Worm (Caenorhabditis elegans) whole organism, L3 larva: Measurements from ENCODE around the gene C39B10.4.

Experiments
- ZK546.5 ChIP-seq: sonication (generic microtip); optimal IDR thresholded peaks from 2 replicates; lab custom pipeline; 2017; ENCODE audit warnings: missing biosample characterization, missing genetic modification characterization
- aly-2 ChIP-seq: fragments of 150-350 bp; optimal IDR thresholded peaks from 2 replicates; lab custom pipeline; 2014; ENCODE audit warnings: missing biosample characterization, missing genetic modification characterization
- ama-1 ChIP-seq: fragments of 150-350 bp; optimal IDR thresholded peaks from 2 replicates; lab custom pipeline; 2018
- ceh-16 ChIP-seq: sonication (generic microtip); optimal IDR thresholded peaks from 2 replicates; lab custom pipeline; 2017; ENCODE audit warnings: missing biosample characterization, missing genetic modification characterization
- ceh-28 ChIP-seq: fragments of 150-350 bp; optimal IDR thresholded peaks from 2 replicates; lab custom pipeline; 2014; ENCODE audit warnings: missing biosample characterization, missing genetic modification reagents, missing genetic modification characterization
- egl-27 ChIP-seq: sonication (generic microtip); optimal IDR thresholded peaks from 4 replicates; lab custom pipeline; 2017; ENCODE audit warnings: missing biosample characterization, missing genetic modification reagents, missing genetic modification characterization
- egl-5 ChIP-seq: fragments of 150-350 bp; optimal IDR thresholded peaks from 2 replicates; lab custom pipeline; 2017; ENCODE audit warnings: missing biosample characterization, missing genetic modification reagents, missing genetic modification characterization, inconsistent platforms
- elt-1 ChIP-seq: fragments of 150-350 bp; optimal IDR thresholded peaks from 2 replicates; lab custom pipeline; 2014; ENCODE audit warnings: missing biosample characterization, missing genetic modification characterization
- elt-2 ChIP-seq: sonication (generic microtip); optimal IDR thresholded peaks from 2 replicates; lab custom pipeline; 2016; ENCODE audit warnings: missing genetic modification reagents, mild to moderate bottlenecking, missing genetic modification characterization, missing compliant biosample characterization
- elt-3 ChIP-seq, 3 experiments: fragments of 150-350 bp in 1 of 3; sonication (generic microtip) in 2 of 3; optimal IDR thresholded peaks; 2 replicates in 2 of 3; 4 replicates in 1 of 3; lab custom pipeline; 2014 to 2017; ENCODE audit warnings: missing biosample characterization in 3 of 3, missing genetic modification characterization in 3 of 3
- eor-1 ChIP-seq, 2 experiments: fragments of 150-350 bp; optimal IDR thresholded peaks; 2 replicates each; lab custom pipeline; 2014 to 2018; ENCODE audit warnings: missing biosample characterization in 2 of 2, missing genetic modification characterization in 2 of 2
- fkh-10 ChIP-seq: sonication (generic microtip); optimal IDR thresholded peaks from 2 replicates; lab custom pipeline; 2017; ENCODE audit warnings: missing biosample characterization, missing genetic modification reagents, missing genetic modification characterization
- fkh-2 ChIP-seq: fragments of 150-350 bp; optimal IDR thresholded peaks from 2 replicates; lab custom pipeline; 2014; ENCODE audit warnings: missing biosample characterization, missing genetic modification reagents, missing genetic modification characterization
- hmg-11 ChIP-seq: sonication (generic microtip); optimal IDR thresholded peaks from 2 replicates; lab custom pipeline; 2016; ENCODE audit warnings: missing genetic modification characterization, missing compliant biosample characterization
- jun-1 ChIP-seq: fragments of 150-350 bp; optimal IDR thresholded peaks from 2 replicates; lab custom pipeline; 2014; ENCODE audit warnings: missing biosample characterization, missing genetic modification reagents, missing genetic modification characterization
- lin-15B ChIP-seq: fragments of 150-350 bp; optimal IDR thresholded peaks from 2 replicates; lab custom pipeline; 2014; ENCODE audit warnings: missing biosample characterization, missing genetic modification characterization
- lin-39 ChIP-seq: fragments of 150-350 bp; optimal IDR thresholded peaks from 2 replicates; lab custom pipeline; 2018; ENCODE audit warnings: missing biosample characterization, missing genetic modification reagents, missing genetic modification characterization
- lsy-12 ChIP-seq: sonication (generic microtip); optimal IDR thresholded peaks from 2 replicates; lab custom pipeline; 2016; ENCODE audit warnings: mild to moderate bottlenecking, missing genetic modification characterization, missing compliant biosample characterization
- mdl-1 ChIP-seq: fragments of 150-350 bp; optimal IDR thresholded peaks from 2 replicates; lab custom pipeline; 2014; ENCODE audit warnings: missing biosample characterization, missing genetic modification characterization
- mml-1 ChIP-seq: fragments of 150-350 bp; sonication (generic microtip); optimal IDR thresholded peaks from 3 replicates; lab custom pipeline; 2014; ENCODE audit warnings: missing biosample characterization, missing genetic modification characterization
- nfya-1 ChIP-seq: sonication (generic microtip); optimal IDR thresholded peaks from 2 replicates; lab custom pipeline; 2017; ENCODE audit warnings: missing genetic modification characterization, mild to moderate bottlenecking, missing compliant biosample characterization, antibody characterized with exemption, moderate library complexity; ENCODE audit not compliant: insufficient read depth
- nhr-11 ChIP-seq: fragments of 150-350 bp; optimal IDR thresholded peaks from 2 replicates; lab custom pipeline; 2014; ENCODE audit warnings: missing biosample characterization, missing genetic modification characterization
- nhr-23 ChIP-seq: fragments of 150-350 bp; optimal IDR thresholded peaks from 2 replicates; lab custom pipeline; 2014; ENCODE audit warnings: missing biosample characterization, missing genetic modification reagents, missing genetic modification characterization
- nhr-25 ChIP-seq: sonication (generic microtip); optimal IDR thresholded peaks from 2 replicates; lab custom pipeline; 2017; ENCODE audit warnings: missing biosample characterization, missing genetic modification characterization
- nhr-28 ChIP-seq: fragments of 150-350 bp; optimal IDR thresholded peaks from 2 replicates; lab custom pipeline; 2014; ENCODE audit warnings: missing biosample characterization, missing genetic modification characterization
- nhr-43 ChIP-seq: sonication (generic microtip); optimal IDR thresholded peaks from 2 replicates; lab custom pipeline; 2016; ENCODE audit warnings: mild to moderate bottlenecking, missing genetic modification characterization, missing compliant biosample characterization; ENCODE audit not compliant: poor library complexity, severe bottlenecking
- nhr-67 ChIP-seq: fragments of 150-350 bp; optimal IDR thresholded peaks from 2 replicates; lab custom pipeline; 2014; ENCODE audit warnings: missing biosample characterization, missing genetic modification characterization
- nhr-76 ChIP-seq: fragments of 150-350 bp; sonication (generic microtip); optimal IDR thresholded peaks from 5 replicates; lab custom pipeline; 2014; ENCODE audit warnings: missing biosample characterization, missing genetic modification characterization
- pha-4 ChIP-seq: fragments of 150-350 bp; optimal IDR thresholded peaks from 2 replicates; lab custom pipeline; 2014; ENCODE audit warnings: missing biosample characterization, missing genetic modification reagents, missing genetic modification characterization
- pqm-1 ChIP-seq: fragments of 150-350 bp; optimal IDR thresholded peaks from 2 replicates; lab custom pipeline; 2017; ENCODE audit warnings: missing biosample characterization, missing genetic modification characterization, inconsistent platforms
- sea-2 ChIP-seq: fragments of 150-350 bp; sonication (generic microtip); optimal IDR thresholded peaks from 4 replicates; lab custom pipeline; 2014; ENCODE audit warnings: missing biosample characterization, missing genetic modification reagents, missing genetic modification characterization
- skn-1 ChIP-seq: fragments of 150-350 bp; optimal IDR thresholded peaks from 2 replicates; lab custom pipeline; 2014; ENCODE audit warnings: missing biosample characterization, missing genetic modification characterization
- snpc-4 ChIP-seq: fragments of 150-350 bp; optimal IDR thresholded peaks from 2 replicates; lab custom pipeline; 2014; ENCODE audit warnings: missing biosample characterization, missing genetic modification characterization
- tbx-2 ChIP-seq: sonication (generic microtip); optimal IDR thresholded peaks from 2 replicates; lab custom pipeline; 2016; ENCODE audit warnings: mild to moderate bottlenecking, missing genetic modification characterization, missing compliant biosample characterization
- unc-39 ChIP-seq: sonication (generic microtip); optimal IDR thresholded peaks from 4 replicates; lab custom pipeline; 2017; ENCODE audit warnings: missing biosample characterization, missing genetic modification characterization
- unc-62 ChIP-seq: fragments of 150-350 bp; sonication (generic microtip); optimal IDR thresholded peaks from 4 replicates; lab custom pipeline; 2014; ENCODE audit warnings: missing biosample characterization, missing genetic modification reagents, missing genetic modification characterization
- zag-1 ChIP-seq: fragments of 150-350 bp; optimal IDR thresholded peaks from 2 replicates; lab custom pipeline; 2014; ENCODE audit warnings: missing biosample characterization, missing genetic modification characterization
- ztf-11 ChIP-seq: fragments of 150-350 bp; optimal IDR thresholded peaks from 2 replicates; lab custom pipeline; 2014; ENCODE audit warnings: missing biosample characterization, missing genetic modification characterization
- ztf-4 ChIP-seq: fragments of 150-350 bp; optimal IDR thresholded peaks from 2 replicates; lab custom pipeline; 2014; ENCODE audit warnings: missing biosample characterization, missing genetic modification characterization

Gene C39B10.4

ce11 chrX:10477172-10477985 is 32.6 kb downstream of the C39B10.4 start:
- TF ChIP-seq elt-3 (tag; optimal IDR thresholded peaks at IDR 0.05; lab: Kevin White, UChicago) = no peak
- TF ChIP-seq egl-27 (tag; lab: Kevin White, UChicago) = no peak
- TF ChIP-seq ama-1 (lab: Kevin White, UChicago) = no peak
- TF ChIP-seq pqm-1 = peak; percentile 93
- no peak for TF ChIP-seq skn-1 (tag; lab: Kevin White, UChicago)
- TF ChIP-seq ztf-11 (tag; lab: Kevin White, UChicago) = no peak
- TF ChIP-seq egl-5 (tag; lab: Kevin White, UChicago) = no peak
- TF ChIP-seq pha-4 = peak; percentile 65
- TF ChIP-seq mml-1 (tag; lab: Kevin White, UChicago) = no peak
- peak; percentile 70 for TF ChIP-seq jun-1

- TF ChIP-seq unc-62 (GFP tag; lab: Kevin White, UChicago) (no peak), jun-1 (peak; percentile 48), pqm-1 (peak; percentile 64)
These were observed 34.4 kb downstream of the C39B10.4 start for ce11 chrX:10479108-10479738.

ce11 chrX:10480563-10481290 is 35.9 kb downstream of the C39B10.4 start, which contains the start of gene elt-2:
TSS of gene elt-2 (plus strand) at chrX:10481240.
- TF ChIP-seq ztf-4 (no peak), hmg-11 (tag; lab: Kevin White, UChicago) (no peak), aly-2 (tag; lab: Kevin White, UChicago) (no peak), tbx-2 (tag; lab: Kevin White, UChicago) (no peak), nhr-23 (tag; lab: Kevin White, UChicago) (no peak), nhr-67 (no peak), zag-1 (tag; lab: Kevin White, UChicago) (no peak), egl-5 (tag; lab: Kevin White, UChicago) (no peak), snpc-4 (tag; lab: Kevin White, UChicago) (no peak), fkh-10 (no peak), sea-2 (GFP tag; lab: Kevin White, UChicago) (no peak), nhr-43 (tag; lab: Kevin White, UChicago) (no peak), eor-1 (tag; optimal IDR thresholded peaks at IDR 0.05; lab: Kevin White, UChicago) (no peak), elt-2 (tag; lab: Kevin White, UChicago) (no peak), ceh-28 (no peak), nhr-76 (tag; lab: Kevin White, UChicago) (no peak), nfya-1 (peak; percentile 78), nhr-25 (tag; lab: Kevin White, UChicago) (no peak), mdl-1 (no peak), pha-4 (peak; percentile 2), lsy-12 (tag; lab: Kevin White, UChicago) (peak; percentile 41), elt-1 (tag; lab: Kevin White, UChicago) (no peak), lin-39 (tag; lab: Kevin White, UChicago) (no peak), fkh-2 (tag; lab: Kevin White, UChicago) (no peak), lin-15B (tag; lab: Kevin White, UChicago) (no peak), ceh-16 (tag; lab: Kevin White, UChicago) (no peak), ztf-11 (tag; lab: Kevin White, UChicago) (no peak), unc-39 (tag; lab: Kevin White, UChicago) (no peak), pqm-1 (peak; percentile 96), elt-3 (tag; optimal IDR thresholded peaks at IDR 0.05; lab: Kevin White, UChicago) (no peak), skn-1 (tag; lab: Kevin White, UChicago) (no peak), nhr-11 (tag; lab: Kevin White, UChicago) (no peak), nhr-28 (no peak), jun-1 (peak; percentile 95), egl-27 (tag; lab: Kevin White, UChicago) (no peak), ZK546.5 (tag; lab: Kevin White, UChicago) (no peak)
